Worm (Caenorhabditis elegans) whole organism, mixed stage, embryonic: ENCODE results near the gene C09H10.5.

ENCODE experiments used
- ces-1 ChIP-seq: fragments of 150-350 bp; optimal IDR thresholded peaks from 2 replicates; lab custom pipeline; 2014; ENCODE audit warnings: missing biosample characterization, missing genetic modification reagents, missing genetic modification characterization
- elt-3 ChIP-seq: fragments of 150-350 bp; optimal IDR thresholded peaks from 2 replicates; lab custom pipeline; 2014; ENCODE audit warnings: missing biosample characterization, missing genetic modification characterization
- flh-1 ChIP-seq: fragments of 200-800 bp; sonication (Bioruptor generic); optimal IDR thresholded peaks from 2 replicates; lab custom pipeline; 2018; ENCODE audit warnings: mild to moderate bottlenecking, missing genetic modification characterization, moderate library complexity, missing compliant biosample characterization
- lin-13 ChIP-seq: fragments of 150-350 bp; optimal IDR thresholded peaks from 2 replicates; lab custom pipeline; 2014; ENCODE audit warnings: missing biosample characterization, missing genetic modification characterization
- lin-32 ChIP-seq: fragments of 200-800 bp; sonication (Bioruptor generic); optimal IDR thresholded peaks from 2 replicates; lab custom pipeline; 2018; ENCODE audit warnings: mild to moderate bottlenecking, missing genetic modification characterization, missing compliant biosample characterization
- mab-5 ChIP-seq: fragments of 150-350 bp; optimal IDR thresholded peaks from 2 replicates; lab custom pipeline; 2014; ENCODE audit warnings: missing biosample characterization, missing genetic modification characterization
- mls-2 ChIP-seq: sonication (generic microtip); optimal IDR thresholded peaks from 2 replicates; lab custom pipeline; 2016; ENCODE audit warnings: mild to moderate bottlenecking, missing genetic modification characterization, moderate library complexity, missing compliant biosample characterization
- nhr-237 ChIP-seq: fragments of 150-350 bp; optimal IDR thresholded peaks from 2 replicates; lab custom pipeline; 2014; ENCODE audit warnings: missing biosample characterization, missing genetic modification characterization
- snpc-4 ChIP-seq: fragments of 150-350 bp; optimal IDR thresholded peaks from 2 replicates; lab custom pipeline; 2014; ENCODE audit warnings: missing biosample characterization, missing genetic modification characterization
- sptf-1 ChIP-seq: sonication (generic microtip); optimal IDR thresholded peaks from 2 replicates; lab custom pipeline; 2017; ENCODE audit warnings: mild to moderate bottlenecking, missing genetic modification characterization, moderate library complexity, missing compliant biosample characterization
- unc-62 ChIP-seq: fragments of 150-350 bp; optimal IDR thresholded peaks from 2 replicates; lab custom pipeline; 2014; ENCODE audit warnings: missing biosample characterization, missing genetic modification reagents, missing genetic modification characterization

DNA sequence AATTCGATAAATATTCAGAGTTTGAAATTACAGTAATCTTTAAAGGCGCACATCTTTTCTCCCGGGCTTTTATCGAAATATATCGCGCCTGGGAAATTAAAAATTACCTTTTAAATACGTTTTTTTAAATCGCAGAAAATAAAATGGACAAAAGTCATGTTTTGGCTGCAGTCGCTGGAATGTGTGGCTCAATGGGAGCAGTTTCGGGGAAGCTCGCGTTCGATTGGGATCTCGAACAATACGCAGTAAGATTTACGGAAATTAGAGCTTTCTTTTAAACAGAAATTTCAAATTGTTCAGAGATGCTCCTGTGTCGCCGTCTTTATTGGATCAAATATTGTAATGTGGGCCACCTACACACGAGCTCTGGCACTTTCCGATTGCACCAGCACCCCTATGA, 26.0 kb upstream of the C09H10.5 start, which contains the start of gene F40F8.12:
- TF ChIP-seq sptf-1 (tag; lab: Kevin White, UChicago), result no peak
- TF ChIP-seq lin-13 (tag; lab: Kevin White, UChicago), result no peak
- TF ChIP-seq lin-32, result no peak
- TF ChIP-seq mab-5 (tag; lab: Kevin White, UChicago), result no peak
- no peak for TF ChIP-seq elt-3
- no peak for TF ChIP-seq mls-2 (tag; lab: Kevin White, UChicago)
- TF ChIP-seq unc-62 (GFP tag; lab: Kevin White, UChicago), result no peak
- no peak for TF ChIP-seq snpc-4 (tag; lab: Kevin White, UChicago)
- no peak for TF ChIP-seq nhr-237 (tag; lab: Kevin White, UChicago)
- no peak for TF ChIP-seq flh-1
- TF ChIP-seq ces-1 (GFP tag; lab: Kevin White, UChicago), result no peak
